Worm (Caenorhabditis elegans) whole organism, L4 larva: ENCODE data around the gene aars-1.

Experiments
- F44E2.7 ChIP-seq: fragments of 200-800 bp; sonication (Bioruptor generic); IDR thresholded peaks from 2 replicates; pipeline ENCODE4 v2.1.2; 2022; ENCODE audit warnings: missing genetic modification characterization, missing compliant biosample characterization
- Y48G9A.11 ChIP-seq: fragments of 200-800 bp; sonication (Bioruptor generic); IDR thresholded peaks from 2 replicates; pipeline ENCODE4 v1.3.6; 2022; ENCODE audit warnings: missing genetic modification reagents, missing genetic modification characterization, missing compliant biosample characterization
- Y5F2A.4 ChIP-seq: fragments of 200-800 bp; sonication (Bioruptor generic); optimal IDR thresholded peaks from 2 replicates; lab custom pipeline; 2018; ENCODE audit warnings: mild to moderate bottlenecking, missing genetic modification characterization, missing compliant biosample characterization
- ZK337.2 ChIP-seq: fragments of 200-800 bp; sonication (Bioruptor generic); IDR thresholded peaks from 2 replicates; pipeline ENCODE4 v1.3.6; 2022; ENCODE audit warnings: missing genetic modification reagents, missing genetic modification characterization, missing compliant biosample characterization
- aha-1 ChIP-seq: fragments of 150-350 bp; peaks from one replicate; lab custom pipeline; 2014; ENCODE audit warnings: missing biosample characterization, missing genetic modification characterization
- daf-12 ChIP-seq: fragments of 150-350 bp; optimal IDR thresholded peaks from 2 replicates; lab custom pipeline; 2014; ENCODE audit warnings: missing biosample characterization, missing genetic modification reagents, missing genetic modification characterization
- daf-16 ChIP-seq, 3 experiments: sonication (generic microtip); optimal IDR thresholded peaks; 2 replicates each; lab custom pipeline; 2016 to 2017; ENCODE audit warnings: missing genetic modification characterization in 3 of 3, missing genetic modification reagents in 3 of 3, mild to moderate bottlenecking in 2 of 3, missing compliant biosample characterization in 2 of 3, missing biosample characterization in 1 of 3, moderate library complexity in 1 of 3
- daf-19 ChIP-seq: fragments of 200-800 bp; sonication (Bioruptor generic); conservative IDR thresholded peaks from 2 replicates; pipeline ENCODE4 v1.3.6; 2022; ENCODE audit warnings: missing genetic modification characterization, missing compliant biosample characterization
- dmd-6 ChIP-seq: fragments of 200-800 bp; sonication (Bioruptor generic); IDR thresholded peaks from 2 replicates; pipeline ENCODE4 v1.3.6; 2022; ENCODE audit warnings: missing genetic modification reagents, missing genetic modification characterization, missing compliant biosample characterization
- dmd-8 ChIP-seq: fragments of 200-800 bp; sonication (Bioruptor generic); IDR thresholded peaks from 2 replicates; pipeline ENCODE4 v1.3.6; 2022; ENCODE audit warnings: missing genetic modification characterization, missing compliant biosample characterization
- dpl-1 ChIP-seq: fragments of 150-350 bp; optimal IDR thresholded peaks from 2 replicates; lab custom pipeline; 2014; ENCODE audit warnings: missing biosample characterization, missing genetic modification reagents, missing genetic modification characterization
- dve-1 ChIP-seq: sonication (generic microtip); optimal IDR thresholded peaks from 2 replicates; lab custom pipeline; 2017; ENCODE audit warnings: antibody characterized with exemption, mild to moderate bottlenecking, missing genetic modification characterization, missing compliant biosample characterization; ENCODE audit not compliant: insufficient read depth
- egl-27 ChIP-seq: sonication (generic microtip); optimal IDR thresholded peaks from 3 replicates; lab custom pipeline; 2017; ENCODE audit warnings: missing biosample characterization, missing genetic modification reagents, missing genetic modification characterization
- fkh-10 ChIP-seq: fragments of 150-350 bp; optimal IDR thresholded peaks from 2 replicates; lab custom pipeline; 2014; ENCODE audit warnings: missing biosample characterization, missing genetic modification reagents, missing genetic modification characterization
- hlh-11 ChIP-seq: fragments of 200-800 bp; sonication (Bioruptor generic); optimal IDR thresholded peaks from 2 replicates; lab custom pipeline; 2018; ENCODE audit warnings: mild to moderate bottlenecking, missing genetic modification characterization, missing compliant biosample characterization
- jun-1 ChIP-seq: fragments of 150-350 bp; optimal IDR thresholded peaks from 2 replicates; lab custom pipeline; 2014; ENCODE audit warnings: missing biosample characterization, missing genetic modification reagents, missing genetic modification characterization
- lin-13 ChIP-seq: fragments of 150-350 bp; optimal IDR thresholded peaks from 2 replicates; lab custom pipeline; 2014; ENCODE audit warnings: missing biosample characterization, missing genetic modification reagents, missing genetic modification characterization
- lin-15B ChIP-seq: fragments of 150-350 bp; sonication (generic microtip); optimal IDR thresholded peaks from 3 replicates; lab custom pipeline; 2014; ENCODE audit warnings: missing biosample characterization, missing genetic modification characterization
- madf-5 ChIP-seq, 2 experiments: fragments of 200-800 bp; sonication (Bioruptor generic); IDR thresholded peaks; 2 replicates each; pipeline ENCODE4 v1.3.6; 2022; ENCODE audit warnings: missing compliant biosample characterization in 2 of 2, missing genetic modification characterization in 2 of 2
- madf-9 ChIP-seq: fragments of 200-800 bp; sonication (Bioruptor generic); conservative IDR thresholded peaks from 2 replicates; pipeline ENCODE4 v1.3.6; 2022; ENCODE audit warnings: missing genetic modification reagents, missing genetic modification characterization, missing compliant biosample characterization
- mdl-1 ChIP-seq, 2 experiments: fragments of 150-350 bp in 1 of 2; sonication (generic microtip) in 1 of 2; optimal IDR thresholded peaks; 2 replicates each; lab custom pipeline; 2014 to 2017; ENCODE audit warnings: missing biosample characterization in 2 of 2, missing genetic modification characterization in 2 of 2
- mes-2 ChIP-seq: sonication (generic microtip); optimal IDR thresholded peaks from 2 replicates; lab custom pipeline; 2016; ENCODE audit warnings: missing genotype, mild to moderate bottlenecking, missing genetic modification characterization, missing compliant biosample characterization; ENCODE audit not compliant: poor library complexity, severe bottlenecking
- mxl-2 ChIP-seq: fragments of 200-800 bp; sonication (Bioruptor generic); conservative IDR thresholded peaks from 2 replicates; pipeline ENCODE4 v1.3.6; 2022; ENCODE audit warnings: missing genetic modification reagents, missing genetic modification characterization, missing compliant biosample characterization
- nhr-28 ChIP-seq: fragments of 150-350 bp; optimal IDR thresholded peaks from 2 replicates; lab custom pipeline; 2014; ENCODE audit warnings: missing biosample characterization, missing genetic modification characterization
- nhr-41 ChIP-seq: fragments of 200-800 bp; sonication (Bioruptor generic); IDR thresholded peaks from 2 replicates; pipeline ENCODE4 v1.3.6; 2022; ENCODE audit warnings: missing genetic modification reagents, missing genetic modification characterization, missing compliant biosample characterization
- nhr-76 ChIP-seq: fragments of 150-350 bp; optimal IDR thresholded peaks from 2 replicates; lab custom pipeline; 2014; ENCODE audit warnings: missing biosample characterization, missing genetic modification characterization
- nhr-77 ChIP-seq: fragments of 150-350 bp; optimal IDR thresholded peaks from 2 replicates; lab custom pipeline; 2014; ENCODE audit warnings: missing biosample characterization, missing genetic modification characterization
- pqm-1 ChIP-seq: sonication (generic microtip); optimal IDR thresholded peaks from 2 replicates; lab custom pipeline; 2017; ENCODE audit warnings: missing biosample characterization, missing genetic modification characterization
- set-16 ChIP-seq: fragments of 200-800 bp; sonication (Bioruptor generic); IDR thresholded peaks from 2 replicates; pipeline ENCODE4 v1.3.6; 2022; ENCODE audit warnings: missing genetic modification reagents, missing genetic modification characterization, missing compliant biosample characterization
- spr-1 ChIP-seq: sonication (generic microtip); optimal IDR thresholded peaks from 2 replicates; lab custom pipeline; 2016; ENCODE audit warnings: mild to moderate bottlenecking, missing genetic modification characterization, missing compliant biosample characterization
- tag-97 ChIP-seq: fragments of 200-800 bp; sonication (Bioruptor generic); IDR thresholded peaks from 2 replicates; pipeline ENCODE4 v1.3.6; 2022; ENCODE audit warnings: missing genetic modification characterization, missing compliant biosample characterization
- tra-1 ChIP-seq: fragments of 200-800 bp; sonication (Bioruptor generic); IDR thresholded peaks from 2 replicates; pipeline ENCODE4 v1.3.6; 2022; ENCODE audit warnings: missing genetic modification reagents, missing genetic modification characterization, missing compliant biosample characterization
- unc-130 ChIP-seq: sonication (generic microtip); optimal IDR thresholded peaks from 2 replicates; lab custom pipeline; 2016; ENCODE audit warnings: missing genetic modification reagents, missing genetic modification characterization, missing compliant biosample characterization
- zfp-2 ChIP-seq: sonication (generic microtip); optimal IDR thresholded peaks from 2 replicates; lab custom pipeline; 2016; ENCODE audit warnings: mild to moderate bottlenecking, missing genetic modification characterization, missing compliant biosample characterization

The aars-1 gene

ce11 chrII:11424579-11425316, 39.5 kb downstream of the aars-1 start, which contains the start of gene C05D12.3:
TSS of gene C05D12.3 (plus strand) at chrII:11425266.
- TF ChIP-seq madf-5 (GFP tag; IDR thresholded peaks at IDR 0.05; lab: Robert Waterston, UW) (no peak), dmd-8 (GFP tag; lab: Robert Waterston, UW) (no peak), daf-16 (GFP tag; optimal IDR thresholded peaks at IDR 0.05; lab: Kevin White, UChicago) (no peak), daf-16 (tag; optimal IDR thresholded peaks at IDR 0.05; lab: Kevin White, UChicago) (peak; percentile 24), dmd-6 (GFP tag; lab: Robert Waterston, UW) (peak; percentile 28; the same call in 1 of the 2 replicates), nhr-28 (tag; lab: Kevin White, UChicago) (peak; percentile 54), zfp-2 (tag; lab: Kevin White, UChicago) (no peak), dve-1 (tag; lab: Kevin White, UChicago) (peak; percentile 47), pqm-1 (tag; lab: Kevin White, UChicago) (peak; percentile 79)

DNA sequence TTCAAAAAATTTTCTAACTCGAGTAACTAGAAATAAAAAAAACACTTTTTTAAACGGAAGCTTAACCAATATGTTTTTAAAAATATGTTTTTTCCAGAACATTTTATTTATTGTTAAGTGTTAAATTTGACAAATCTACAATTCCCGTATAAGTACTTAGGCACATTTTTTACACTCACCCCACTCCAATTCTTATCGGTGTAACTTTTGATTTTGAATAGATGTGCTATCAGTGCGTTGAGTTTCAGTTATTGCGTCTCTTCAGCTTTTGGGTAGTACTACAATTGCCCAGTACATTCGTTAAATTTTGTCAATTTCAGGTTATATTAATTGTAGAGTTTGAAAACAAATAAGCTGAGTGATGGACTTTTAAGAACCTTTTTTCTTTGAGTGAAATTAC, 40.3 kb downstream of the aars-1 start:
- TF ChIP-seq egl-27 (tag; lab: Kevin White, UChicago) (no peak), nhr-28 (tag; lab: Kevin White, UChicago) (peak; percentile 47), pqm-1 (tag; lab: Kevin White, UChicago) (peak; percentile 75)

ce11 chrII:11418476-11418875, 45.8 kb downstream of the aars-1 start:
- peak; percentile 84 for TF ChIP-seq pqm-1 (tag; lab: Kevin White, UChicago)
- no peak for TF ChIP-seq daf-16 (GFP tag; optimal IDR thresholded peaks at IDR 0.05; lab: Kevin White, UChicago)
- TF ChIP-seq daf-16 (tag; optimal IDR thresholded peaks at IDR 0.05; lab: Kevin White, UChicago): peak; percentile 72
- no peak for TF ChIP-seq unc-130 (GFP tag; lab: Kevin White, UChicago)
- TF ChIP-seq lin-13: no peak
- no peak for TF ChIP-seq fkh-10 (GFP tag; lab: Kevin White, UChicago)
- peak; percentile 64 for TF ChIP-seq dmd-6 (GFP tag; lab: Robert Waterston, UW)
- peak; percentile 85 for TF ChIP-seq nhr-28 (tag; lab: Kevin White, UChicago)
- peak; percentile 55 for TF ChIP-seq dve-1 (tag; lab: Kevin White, UChicago)
- no peak for TF ChIP-seq ZK337.2
- no peak for TF ChIP-seq Y48G9A.11 (GFP tag; lab: Robert Waterston, UW)
- peak in 1 of 2 experiments; percentile 6 for TF ChIP-seq mdl-1 (tag; optimal IDR thresholded peaks at IDR 0.05; lab: Kevin White, UChicago)
- TF ChIP-seq nhr-77 (tag; lab: Kevin White, UChicago): peak; percentile 78
- peak; percentile 44 for TF ChIP-seq hlh-11 (tag; lab: Kevin White, UChicago)

DNA sequence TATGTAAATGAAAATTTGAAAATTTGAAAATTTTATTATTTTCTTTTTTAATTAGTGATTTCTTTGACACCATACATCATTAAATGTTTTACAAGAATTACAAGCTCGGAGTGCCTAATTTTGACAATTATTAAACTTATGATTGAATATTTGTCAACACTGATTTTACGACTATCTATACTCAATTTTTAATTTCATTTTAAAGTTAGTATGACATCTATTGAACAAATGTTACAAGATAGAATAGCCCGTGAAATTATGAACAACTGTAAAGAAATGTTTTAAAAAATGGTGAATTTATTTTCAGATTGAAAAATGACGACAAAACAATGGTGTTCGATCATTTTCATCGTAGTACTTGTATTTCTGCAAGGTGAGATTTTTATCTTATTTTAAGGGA, 46.3 kb downstream of the aars-1 start, which contains the start of gene C05D12.2:
TSS of gene C05D12.2 (plus strand) at position 301 of the 400 bp plus-strand sequence.
- TF ChIP-seq daf-19 (GFP tag; lab: Robert Waterston, UW) (no peak), lin-15B (tag; lab: Kevin White, UChicago) (no peak), jun-1 (tag; lab: Kevin White, UChicago) (no peak), set-16 (no peak), aha-1 (tag; lab: Kevin White, UChicago) (peak; percentile 47), madf-5 (GFP tag; IDR thresholded peaks at IDR 0.05; lab: Robert Waterston, UW) (no peak), zfp-2 (tag; lab: Kevin White, UChicago) (no peak), tra-1 (no peak)

- TF ChIP-seq spr-1 (tag; lab: Kevin White, UChicago) (no peak), daf-16 (GFP tag; optimal IDR thresholded peaks at IDR 0.05; lab: Kevin White, UChicago) (no peak), daf-16 (tag; optimal IDR thresholded peaks at IDR 0.05; lab: Kevin White, UChicago) (no peak), Y5F2A.4 (GFP tag; lab: Kevin White, UChicago) (no peak), mes-2 (tag; lab: Kevin White, UChicago) (no peak), daf-12 (tag; lab: Kevin White, UChicago) (no peak), tra-1 (no peak), tag-97 (GFP tag; lab: Robert Waterston, UW) (no peak), mxl-2 (GFP tag; lab: Robert Waterston, UW) (no peak), nhr-76 (tag; lab: Kevin White, UChicago) (no peak), nhr-41 (GFP tag; lab: Robert Waterston, UW) (no peak), fkh-10 (GFP tag; lab: Kevin White, UChicago) (no peak), dpl-1 (GFP tag; lab: Kevin White, UChicago) (no peak), F44E2.7 (GFP tag; lab: Robert Waterston, UW) (no peak), madf-9 (GFP tag; lab: Robert Waterston, UW) (no peak), mdl-1 (tag; optimal IDR thresholded peaks at IDR 0.05; lab: Kevin White, UChicago) (no peak)
Measured at ce11 chrII:11415672-11416071, 48.6 kb downstream of the aars-1 start, which contains the start of gene C05D12.1. TSS of gene C05D12.1 (minus strand) at chrII:11415772.
